Worm (Caenorhabditis elegans) whole organism, mixed stage, embryonic: Measurements from ENCODE around the gene C17G10.1.

Source experiments
- lsy-2 ChIP-seq: fragments of 150-350 bp; optimal IDR thresholded peaks from 2 replicates; lab custom pipeline; 2014; ENCODE audit warnings: missing biosample characterization, missing genetic modification characterization
- sem-2 ChIP-seq: fragments of 200-800 bp; sonication (Bioruptor generic); optimal IDR thresholded peaks from 2 replicates; lab custom pipeline; 2018; ENCODE audit warnings: mild to moderate bottlenecking, missing genetic modification characterization, missing compliant biosample characterization
- unc-62 ChIP-seq: fragments of 150-350 bp; optimal IDR thresholded peaks from 2 replicates; lab custom pipeline; 2014; ENCODE audit warnings: missing biosample characterization, missing genetic modification reagents, missing genetic modification characterization

DNA sequence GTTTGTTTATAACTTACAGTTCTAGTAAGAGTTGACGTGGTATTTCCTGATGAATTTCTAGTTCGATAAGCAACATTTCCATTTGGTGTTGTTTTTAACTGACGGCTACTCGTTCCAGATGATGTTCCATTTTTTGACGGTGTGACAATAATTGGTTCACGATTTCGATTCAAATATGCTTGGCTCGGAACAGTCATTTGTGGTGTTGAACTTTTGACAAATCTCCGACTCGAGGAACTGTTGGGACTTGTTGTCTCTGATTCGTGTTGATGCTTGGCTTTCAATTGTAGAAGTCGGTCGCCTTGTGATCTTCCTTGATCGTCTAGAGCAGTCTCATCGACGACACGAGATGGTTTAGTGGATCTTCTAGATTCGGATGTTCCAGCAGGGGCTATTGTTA is 4.8 kb upstream of the C17G10.1 start:
- TF ChIP-seq sem-2, result no peak
- TF ChIP-seq unc-62 (GFP tag; lab: Kevin White, UChicago), result no peak
- no peak for TF ChIP-seq lsy-2 (tag; lab: Kevin White, UChicago)
